Worm (Caenorhabditis elegans) whole organism, L4 larva: ENCODE results near the gene F54E7.9.

ENCODE experiments used
- aly-2 ChIP-seq: sonication (generic microtip); optimal IDR thresholded peaks from 2 replicates; lab custom pipeline; 2018; ENCODE audit warnings: missing biosample characterization, missing genetic modification characterization
- daf-16 ChIP-seq, 3 experiments: sonication (generic microtip); optimal IDR thresholded peaks; 2 replicates each; lab custom pipeline; 2016 to 2017; ENCODE audit warnings: missing genetic modification characterization in 3 of 3, missing genetic modification reagents in 3 of 3, mild to moderate bottlenecking in 2 of 3, missing compliant biosample characterization in 2 of 3, missing biosample characterization in 1 of 3, moderate library complexity in 1 of 3
- dpl-1 ChIP-seq: fragments of 150-350 bp; optimal IDR thresholded peaks from 2 replicates; lab custom pipeline; 2014; ENCODE audit warnings: missing biosample characterization, missing genetic modification reagents, missing genetic modification characterization
- fos-1 ChIP-seq: fragments of 150-350 bp; optimal IDR thresholded peaks from 2 replicates; lab custom pipeline; 2014; ENCODE audit warnings: missing biosample characterization, missing genetic modification characterization
- mdl-1 ChIP-seq, 2 experiments: fragments of 150-350 bp in 1 of 2; sonication (generic microtip) in 1 of 2; optimal IDR thresholded peaks; 2 replicates each; lab custom pipeline; 2014 to 2017; ENCODE audit warnings: missing biosample characterization in 2 of 2, missing genetic modification characterization in 2 of 2
- nhr-10 ChIP-seq: fragments of 150-350 bp; optimal IDR thresholded peaks from 2 replicates; lab custom pipeline; 2014; ENCODE audit warnings: missing biosample characterization, missing genetic modification characterization
- nhr-111 ChIP-seq: fragments of 200-800 bp; sonication (Bioruptor generic); optimal IDR thresholded peaks from 2 replicates; lab custom pipeline; 2018; ENCODE audit warnings: mild to moderate bottlenecking, missing genetic modification characterization, missing compliant biosample characterization
- nhr-48 ChIP-seq: sonication (generic microtip); optimal IDR thresholded peaks from 2 replicates; lab custom pipeline; 2016; ENCODE audit warnings: mild to moderate bottlenecking, missing genetic modification characterization, missing compliant biosample characterization
- unc-39 ChIP-seq: sonication (generic microtip); optimal IDR thresholded peaks from 2 replicates; lab custom pipeline; 2017; ENCODE audit warnings: missing biosample characterization, missing genetic modification characterization
- zfp-3 ChIP-seq: fragments of 200-800 bp; sonication (Bioruptor generic); conservative IDR thresholded peaks from 2 replicates; pipeline ENCODE4 v1.3.6; 2022; ENCODE audit warnings: missing genetic modification reagents, missing genetic modification characterization, missing compliant biosample characterization

- TF ChIP-seq daf-16 (GFP tag; optimal IDR thresholded peaks at IDR 0.05; lab: Kevin White, UChicago) (no peak), daf-16 (tag; optimal IDR thresholded peaks at IDR 0.05; lab: Kevin White, UChicago) (no peak), nhr-10 (tag; lab: Kevin White, UChicago) (no peak), fos-1 (tag; lab: Kevin White, UChicago) (no peak), mdl-1 (tag; optimal IDR thresholded peaks at IDR 0.05; lab: Kevin White, UChicago) (no peak), zfp-3 (no peak), aly-2 (tag; lab: Kevin White, UChicago) (no peak), nhr-111 (GFP tag; lab: Kevin White, UChicago) (no peak), dpl-1 (GFP tag; lab: Kevin White, UChicago) (no peak), unc-39 (no peak), nhr-48 (tag; lab: Kevin White, UChicago) (no peak)
Observed at ce11 chrIII:5714230-5714983, 36.7 kb upstream of the F54E7.9 start, which contains the start of gene arf-1.
